Worm (Caenorhabditis elegans) whole organism, late embryonic: Measurements from ENCODE around the gene F02E8.4.

ENCODE experiments used
- ceh-19 ChIP-seq: fragments of 200-800 bp; sonication (Bioruptor generic); optimal IDR thresholded peaks from 2 replicates; lab custom pipeline; 2018; ENCODE audit warnings: mild to moderate bottlenecking, missing genetic modification characterization, missing compliant biosample characterization
- ceh-48 ChIP-seq: sonication (generic microtip); optimal IDR thresholded peaks from 2 replicates; lab custom pipeline; 2016; ENCODE audit warnings: missing genetic modification characterization, inconsistent platforms, missing compliant biosample characterization
- dve-1 ChIP-seq: sonication (generic microtip); optimal IDR thresholded peaks from 2 replicates; lab custom pipeline; 2017; ENCODE audit warnings: antibody characterized with exemption, mild to moderate bottlenecking, missing genetic modification characterization, missing compliant biosample characterization
- eyg-1 ChIP-seq: sonication (generic microtip); optimal IDR thresholded peaks from 2 replicates; lab custom pipeline; 2016; ENCODE audit warnings: missing genotype, missing genetic modification characterization, missing compliant biosample characterization
- fax-1 ChIP-seq: sonication (generic microtip); optimal IDR thresholded peaks from 2 replicates; lab custom pipeline; 2016; ENCODE audit warnings: missing genotype, missing genetic modification characterization, missing compliant biosample characterization
- fkh-10 ChIP-seq: fragments of 150-350 bp; optimal IDR thresholded peaks from 2 replicates; lab custom pipeline; 2014; ENCODE audit warnings: missing biosample characterization, missing genetic modification reagents, missing genetic modification characterization
- madf-2 ChIP-seq: sonication (generic microtip); optimal IDR thresholded peaks from 2 replicates; lab custom pipeline; 2017; ENCODE audit warnings: missing genetic modification characterization, missing compliant biosample characterization
- nhr-11 ChIP-seq: fragments of 150-350 bp; optimal IDR thresholded peaks from 2 replicates; lab custom pipeline; 2014; ENCODE audit warnings: missing biosample characterization, missing genetic modification characterization
- pag-3 ChIP-seq: sonication (generic microtip); optimal IDR thresholded peaks from 2 replicates; lab custom pipeline; 2016; ENCODE audit warnings: missing compliant biosample characterization, missing genetic modification characterization, borderline replicate concordance
- pha-2 ChIP-seq: sonication (generic microtip); optimal IDR thresholded peaks from 2 replicates; lab custom pipeline; 2017; ENCODE audit warnings: mild to moderate bottlenecking, missing genetic modification characterization, missing compliant biosample characterization
- pha-4 ChIP-seq: fragments of 150-350 bp; optimal IDR thresholded peaks from 2 replicates; lab custom pipeline; 2018; ENCODE audit warnings: missing biosample characterization, missing genetic modification reagents, missing genetic modification characterization
- pros-1 ChIP-seq: fragments of 150-350 bp; optimal IDR thresholded peaks from 2 replicates; lab custom pipeline; 2014; ENCODE audit warnings: missing biosample characterization, missing genetic modification reagents, missing genetic modification characterization
- tbx-2 ChIP-seq: sonication (generic microtip); optimal IDR thresholded peaks from 2 replicates; lab custom pipeline; 2016; ENCODE audit warnings: missing genetic modification characterization, missing compliant biosample characterization
- unc-86 ChIP-seq: sonication (generic microtip); optimal IDR thresholded peaks from 2 replicates; lab custom pipeline; 2016; ENCODE audit warnings: missing genetic modification characterization, missing compliant biosample characterization

ce11 chrX:4415289-4415688 is 38.6 kb upstream of the F02E8.4 start:
- no peak for TF ChIP-seq pros-1 (tag; lab: Kevin White, UChicago)
- TF ChIP-seq fkh-10 (GFP tag; lab: Kevin White, UChicago): no peak
- TF ChIP-seq nhr-11 (tag; lab: Kevin White, UChicago): no peak
- no peak for TF ChIP-seq dve-1 (tag; lab: Kevin White, UChicago)
- TF ChIP-seq tbx-2 (tag; lab: Kevin White, UChicago): no peak
- no peak for TF ChIP-seq ceh-19 (GFP tag; lab: Kevin White, UChicago)
- no peak for TF ChIP-seq ceh-48 (tag; lab: Kevin White, UChicago)
- no peak for TF ChIP-seq madf-2 (tag; lab: Kevin White, UChicago)
- no peak for TF ChIP-seq fax-1 (tag; lab: Kevin White, UChicago)
- no peak for TF ChIP-seq pha-2 (tag; lab: Kevin White, UChicago)
- TF ChIP-seq pag-3: no peak
- TF ChIP-seq unc-86: no peak
- TF ChIP-seq pha-4 (tag; lab: Kevin White, UChicago): no peak
- no peak for TF ChIP-seq eyg-1 (tag; lab: Kevin White, UChicago)
